Fruit fly (Drosophila melanogaster) whole organism, embryonic: ENCODE results near the gene Syx13.

Source experiments
- Antp ChIP-seq: fragments of 200-800 bp; sonication (Bioruptor generic); optimal IDR thresholded peaks from 3 replicates; lab custom pipeline; 2016; ENCODE audit warnings: missing biosample characterization, missing genetic modification characterization
- CG10654 ChIP-seq: fragments of 200-800 bp; sonication (Bioruptor generic); optimal IDR thresholded peaks from 2 replicates; lab custom pipeline; 2016; ENCODE audit warnings: missing biosample characterization, missing genetic modification characterization
- CG11695 ChIP-seq: fragments of 200-800 bp; sonication (Bioruptor generic); IDR thresholded peaks from 3 replicates; pipeline ENCODE4 v1.3.6; 2022; ENCODE audit warnings: missing biosample characterization, missing genetic modification characterization
- CG13287 ChIP-seq: fragments of 200-800 bp; sonication (Bioruptor generic); IDR thresholded peaks from 2 replicates; pipeline ENCODE4 v1.3.6; 2022; ENCODE audit warnings: missing biosample characterization, missing genetic modification characterization; ENCODE audit not compliant: partially characterized antibody
- CG17802 ChIP-seq: fragments of 200-800 bp; sonication (Bioruptor generic); optimal IDR thresholded peaks from 2 replicates; lab custom pipeline; 2018; ENCODE audit warnings: missing biosample characterization, mild to moderate bottlenecking, missing genetic modification characterization, moderate library complexity
- CG2129 ChIP-seq: fragments of 200-800 bp; sonication (Bioruptor generic); IDR thresholded peaks from 2 replicates; pipeline ENCODE4 v1.3.6; 2022; ENCODE audit warnings: missing biosample characterization, missing genetic modification characterization; ENCODE audit not compliant: partially characterized antibody
- CG34224 ChIP-seq: fragments of 200-800 bp; sonication (Bioruptor generic); IDR thresholded peaks from 3 replicates; pipeline ENCODE4 v1.3.6; 2022; ENCODE audit warnings: missing biosample characterization, missing genetic modification characterization; ENCODE audit not compliant: partially characterized antibody
- CG34376 ChIP-seq: fragments of 200-800 bp; sonication (Bioruptor generic); optimal IDR thresholded peaks from 2 replicates; lab custom pipeline; 2018; ENCODE audit warnings: missing biosample characterization, mild to moderate bottlenecking, missing genetic modification characterization
- CG3838 ChIP-seq: fragments of 200-800 bp; sonication (Bioruptor generic); optimal IDR thresholded peaks from 3 replicates; lab custom pipeline; 2016; ENCODE audit warnings: missing biosample characterization, missing genetic modification characterization
- CG3847 ChIP-seq: fragments of 200-800 bp; sonication (Bioruptor generic); IDR thresholded peaks from 2 replicates; pipeline ENCODE4 v1.3.6; 2022; ENCODE audit warnings: missing biosample characterization, missing genetic modification characterization
- CG6654 ChIP-seq: fragments of 200-800 bp; sonication (Bioruptor generic); optimal IDR thresholded peaks from 2 replicates; lab custom pipeline; 2017; ENCODE audit warnings: missing biosample characterization, mild to moderate bottlenecking, missing genetic modification characterization
- CG6683 ChIP-seq: fragments of 200-800 bp; sonication (Bioruptor generic); optimal IDR thresholded peaks from 2 replicates; lab custom pipeline; 2017; ENCODE audit warnings: missing biosample characterization, mild to moderate bottlenecking, missing genetic modification characterization, missing genetic modification reagents
- CG6813 ChIP-seq: fragments of 200-800 bp; sonication (Bioruptor generic); optimal IDR thresholded peaks from 2 replicates; lab custom pipeline; 2017; ENCODE audit warnings: missing biosample characterization, missing genetic modification characterization, mild to moderate bottlenecking, moderate library complexity, missing genetic modification reagents
- CG7745 ChIP-seq: fragments of 200-800 bp; sonication (Bioruptor generic); optimal IDR thresholded peaks from 2 replicates; lab custom pipeline; 2018; ENCODE audit warnings: missing biosample characterization, mild to moderate bottlenecking, missing genetic modification characterization, moderate library complexity
- CG8089 ChIP-seq: fragments of 200-800 bp; sonication (Bioruptor generic); optimal IDR thresholded peaks from 3 replicates; lab custom pipeline; 2016; ENCODE audit warnings: missing biosample characterization, missing genetic modification characterization
- CG8359 ChIP-seq: fragments of 200-800 bp; sonication (Bioruptor generic); optimal IDR thresholded peaks from 2 replicates; lab custom pipeline; 2017; ENCODE audit warnings: missing biosample characterization, mild to moderate bottlenecking, missing genetic modification characterization, borderline replicate concordance
- CHES-1-like ChIP-seq: fragments of 200-800 bp; sonication (Bioruptor generic); optimal IDR thresholded peaks from 2 replicates; lab custom pipeline; 2016; ENCODE audit warnings: missing biosample characterization, missing genetic modification characterization
- CrebB ChIP-seq: fragments of 200-800 bp; sonication (Bioruptor generic); optimal IDR thresholded peaks from 3 replicates; lab custom pipeline; 2018; ENCODE audit warnings: missing biosample characterization, mild to moderate bottlenecking, missing genetic modification characterization
- Dad ChIP-seq: fragments of 200-800 bp; sonication (Bioruptor generic); optimal IDR thresholded peaks from 3 replicates; lab custom pipeline; 2016; ENCODE audit warnings: missing biosample characterization, missing genetic modification characterization
- Deaf1 ChIP-seq: fragments of 200-800 bp; optimal IDR thresholded peaks from 3 replicates; lab custom pipeline; 2019; ENCODE audit warnings: missing biosample characterization, mild to moderate bottlenecking, missing genetic modification characterization, moderate library complexity
- Dfd ChIP-seq, 2 experiments: fragments of >200 bp; optimal IDR thresholded peaks; 2 replicates each; lab custom pipeline; 2017; ENCODE audit warnings: missing biosample characterization in 2 of 2, missing genetic modification characterization in 2 of 2
- Drgx ChIP-seq: fragments of 200-800 bp; sonication (Bioruptor generic); IDR thresholded peaks from 2 replicates; pipeline ENCODE4 v1.3.6; 2022; ENCODE audit warnings: missing biosample characterization, missing genetic modification characterization
- E2f2 ChIP-seq: fragments of 200-800 bp; sonication (Bioruptor generic); IDR thresholded peaks from 2 replicates; pipeline ENCODE4 v1.3.6; 2022; ENCODE audit warnings: missing biosample characterization, missing genetic modification characterization
- Gug ChIP-seq: fragments of 200-800 bp; sonication (Bioruptor generic); IDR thresholded peaks from 4 replicates; pipeline ENCODE4 v1.3.6; 2022; ENCODE audit warnings: missing biosample characterization, missing genetic modification characterization
- Hey ChIP-seq: fragments of 200-800 bp; sonication (Bioruptor generic); optimal IDR thresholded peaks from 3 replicates; lab custom pipeline; 2018; ENCODE audit warnings: missing biosample characterization, mild to moderate bottlenecking, missing genetic modification characterization
- HmgZ ChIP-seq: fragments of 200-800 bp; sonication (Bioruptor generic); optimal IDR thresholded peaks from 2 replicates; lab custom pipeline; 2018; ENCODE audit warnings: missing biosample characterization, mild to moderate bottlenecking, missing genetic modification characterization
- Jarid2 ChIP-seq: fragments of 200-800 bp; sonication (Bioruptor generic); optimal IDR thresholded peaks from 3 replicates; lab custom pipeline; 2017; ENCODE audit warnings: mild to moderate bottlenecking, missing biosample characterization, missing genetic modification reagents, missing genetic modification characterization
- Lim3 ChIP-seq: fragments of 200-800 bp; sonication (Bioruptor generic); IDR thresholded peaks from 2 replicates; pipeline ENCODE4 v1.3.6; 2022; ENCODE audit warnings: missing biosample characterization, missing genetic modification characterization
- Mrtf ChIP-seq: fragments of 200-800 bp; sonication (Bioruptor generic); IDR thresholded peaks from 3 replicates; pipeline ENCODE4 v1.3.6; 2022; ENCODE audit warnings: missing biosample characterization, missing genetic modification characterization
- NC2α ChIP-seq: fragments of 200-800 bp; sonication (Bioruptor generic); optimal IDR thresholded peaks from 2 replicates; lab custom pipeline; 2016; ENCODE audit warnings: missing biosample characterization, missing genetic modification characterization
- Optix ChIP-seq: fragments of 200-800 bp; sonication (Bioruptor generic); IDR thresholded peaks from 3 replicates; pipeline ENCODE4 v1.3.6; 2022; ENCODE audit warnings: missing biosample characterization, missing genetic modification characterization
- Pdp1 ChIP-seq, 2 experiments: fragments of 200-800 bp; sonication (Bioruptor generic); optimal IDR thresholded peaks; 3 replicates each; lab custom pipeline; 2016; ENCODE audit warnings: missing biosample characterization in 2 of 2, missing genetic modification characterization in 2 of 2, mild to moderate bottlenecking in 1 of 2, moderate library complexity in 1 of 2
- bigmax ChIP-seq: fragments of 200-800 bp; sonication (Bioruptor generic); optimal IDR thresholded peaks from 2 replicates; lab custom pipeline; 2018; ENCODE audit warnings: missing biosample characterization, mild to moderate bottlenecking, missing genetic modification characterization
- cato ChIP-seq: fragments of 200-800 bp; sonication (Bioruptor generic); optimal IDR thresholded peaks from 2 replicates; lab custom pipeline; 2016; ENCODE audit warnings: missing biosample characterization, missing genetic modification characterization, borderline replicate concordance
- esg ChIP-seq: fragments of 200-800 bp; sonication (Bioruptor generic); conservative IDR thresholded peaks from 2 replicates; pipeline ENCODE4 v1.3.6; 2022; ENCODE audit warnings: missing biosample characterization, missing genetic modification characterization
- hth ChIP-seq: fragments of >200 bp; optimal IDR thresholded peaks from 2 replicates; lab custom pipeline; 2017; ENCODE audit warnings: inconsistent platforms
- jing ChIP-seq: fragments of 200-800 bp; sonication (Bioruptor generic); optimal IDR thresholded peaks from 2 replicates; lab custom pipeline; 2018; ENCODE audit warnings: missing biosample characterization, mild to moderate bottlenecking, missing genetic modification characterization
- klu ChIP-seq: fragments of 200-800 bp; sonication (Bioruptor generic); IDR thresholded peaks from 2 replicates; pipeline ENCODE4 v1.3.6; 2022; ENCODE audit warnings: missing biosample characterization, missing genetic modification characterization
- lbe ChIP-seq: fragments of 200-800 bp; sonication (Bioruptor generic); optimal IDR thresholded peaks from 2 replicates; lab custom pipeline; 2016; ENCODE audit warnings: missing biosample characterization, mild to moderate bottlenecking, missing genetic modification characterization
- lilli ChIP-seq: fragments of 200-800 bp; sonication (Bioruptor generic); optimal IDR thresholded peaks from 3 replicates; lab custom pipeline; 2016; ENCODE audit warnings: missing biosample characterization, missing genetic modification characterization
- lmd ChIP-seq: fragments of 200-800 bp; sonication (Bioruptor generic); IDR thresholded peaks from 2 replicates; pipeline ENCODE4 v1.3.6; 2022; ENCODE audit warnings: missing biosample characterization, missing genetic modification characterization
- pum ChIP-seq: fragments of 200-800 bp; sonication (Bioruptor generic); optimal IDR thresholded peaks from 2 replicates; lab custom pipeline; 2016; ENCODE audit warnings: missing biosample characterization, missing genetic modification characterization
- sd ChIP-seq: fragments of 200-800 bp; sonication (Bioruptor generic); optimal IDR thresholded peaks from 3 replicates; lab custom pipeline; 2018; ENCODE audit warnings: missing biosample characterization, mild to moderate bottlenecking, missing genetic modification characterization, moderate library complexity
- sens ChIP-seq: fragments of 200-800 bp; sonication (Bioruptor generic); peaks from one replicate; lab custom pipeline; 2016; ENCODE audit warnings: missing biosample characterization, missing genetic modification characterization
- sima ChIP-seq: fragments of 200-800 bp; sonication (Bioruptor generic); optimal IDR thresholded peaks from 2 replicates; lab custom pipeline; 2016; ENCODE audit warnings: missing biosample characterization, missing genetic modification characterization
- slp2 ChIP-seq: fragments of 200-800 bp; sonication (Bioruptor generic); optimal IDR thresholded peaks from 2 replicates; lab custom pipeline; 2016; ENCODE audit warnings: missing biosample characterization, missing genetic modification characterization
- ssp ChIP-seq: fragments of 200-800 bp; sonication (Bioruptor generic); IDR thresholded peaks from 2 replicates; pipeline ENCODE4 v1.3.6; 2022; ENCODE audit warnings: missing biosample characterization, missing genetic modification characterization
- tap ChIP-seq: fragments of 200-800 bp; optimal IDR thresholded peaks from 3 replicates; lab custom pipeline; 2019; ENCODE audit warnings: missing biosample characterization, mild to moderate bottlenecking, missing genetic modification characterization, moderate library complexity
- tgo ChIP-seq: fragments of 200-800 bp; sonication (Bioruptor generic); IDR thresholded peaks from 3 replicates; pipeline ENCODE4 v1.3.6; 2022; ENCODE audit warnings: missing biosample characterization, missing genetic modification characterization
- vfl ChIP-seq: fragments of 200-800 bp; sonication (Bioruptor generic); optimal IDR thresholded peaks from 2 replicates; lab custom pipeline; 2016; ENCODE audit warnings: missing biosample characterization, missing genetic modification characterization
- vnd ChIP-seq: fragments of 200-800 bp; sonication (Bioruptor generic); IDR thresholded peaks from 3 replicates; pipeline ENCODE4 v1.3.6; 2022; ENCODE audit warnings: missing biosample characterization, missing genetic modification characterization; ENCODE audit not compliant: partially characterized antibody
- vvl ChIP-seq: fragments of 200-800 bp; sonication (Bioruptor generic); IDR thresholded peaks from 2 replicates; pipeline ENCODE4 v1.3.6; 2022; ENCODE audit warnings: missing biosample characterization, missing genetic modification characterization
- wdn ChIP-seq: fragments of 200-800 bp; sonication (Bioruptor generic); IDR thresholded peaks from 2 replicates; pipeline ENCODE4 v1.3.6; 2022; ENCODE audit warnings: missing biosample characterization, missing genetic modification characterization

Syx13 gene

DNA sequence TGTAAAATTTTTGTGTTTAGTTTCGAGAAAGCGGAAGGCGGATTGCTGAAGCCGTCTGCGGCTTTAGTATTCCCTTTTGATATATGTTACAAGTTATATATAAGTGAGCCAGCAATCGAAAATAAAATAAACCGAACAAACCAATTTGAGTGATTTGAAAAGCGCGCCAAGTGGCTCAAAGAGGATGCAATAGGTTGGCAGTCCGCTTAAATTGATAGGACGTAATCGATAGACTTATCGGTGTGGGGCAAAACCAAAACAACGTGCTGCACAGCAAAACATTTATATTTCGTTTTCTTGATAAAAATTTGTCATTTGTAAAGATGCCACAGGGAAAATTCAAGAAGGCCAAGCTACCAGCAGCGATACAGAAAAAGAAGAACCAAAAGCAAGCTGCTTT lies 2.5 kb downstream of the Syx13 start, which contains the start of gene CG11279 (continued):
- TF ChIP-seq CG13287 (GFP tag; lab: Robert Waterston, UW): peak; percentile 89
- no peak for TF ChIP-seq wdn
- no peak for TF ChIP-seq Dad (GFP tag; lab: Kevin White, UChicago)
- no peak for TF ChIP-seq bigmax (GFP tag; lab: Kevin White, UChicago)
- no peak for TF ChIP-seq CG8359 (GFP tag; lab: Kevin White, UChicago)
- no peak for TF ChIP-seq Gug (GFP tag; lab: Robert Waterston, UW)
- peak; percentile 58 for TF ChIP-seq CG3847 (GFP tag; lab: Robert Waterston, UW)
- TF ChIP-seq esg: no peak
- no peak for TF ChIP-seq CG11695 (GFP tag; lab: Robert Waterston, UW)
- no peak for TF ChIP-seq CG7745 (tag; lab: Kevin White, UChicago)
- TF ChIP-seq sd (tag; lab: Kevin White, UChicago): no peak
- no peak for TF ChIP-seq sima (GFP tag; lab: Kevin White, UChicago)
- TF ChIP-seq sens (GFP tag; lab: Kevin White, UChicago): peak; percentile 55
- no peak for TF ChIP-seq Dfd (GFP tag; optimal IDR thresholded peaks at IDR 0.05; lab: Kevin White, UChicago)
- no peak for TF ChIP-seq NC2α
- peak; percentile 0 for TF ChIP-seq HmgZ (tag; lab: Kevin White, UChicago)
- TF ChIP-seq CrebB (tag; lab: Kevin White, UChicago): no peak
- no peak for TF ChIP-seq CHES-1-like (GFP tag; lab: Kevin White, UChicago)
- no peak for TF ChIP-seq tgo (GFP tag; lab: Robert Waterston, UW)
- TF ChIP-seq CG8089 (GFP tag; lab: Kevin White, UChicago): no peak
- no peak for TF ChIP-seq CG6683
- TF ChIP-seq E2f2 (GFP tag; lab: Robert Waterston, UW): peak; percentile 99
- no peak for TF ChIP-seq lmd (GFP tag; lab: Robert Waterston, UW)
- no peak for TF ChIP-seq Optix
- TF ChIP-seq Deaf1 (tag; lab: Kevin White, UChicago): no peak
- TF ChIP-seq CG34224: peak; percentile 85
- no peak for TF ChIP-seq tap
- TF ChIP-seq cato: no peak
- TF ChIP-seq Lim3 (GFP tag; lab: Robert Waterston, UW): no peak
- TF ChIP-seq vvl: no peak
- no peak for TF ChIP-seq CG17802 (tag; lab: Kevin White, UChicago)
- no peak for TF ChIP-seq lbe
- TF ChIP-seq CG6813: no peak
- TF ChIP-seq klu (GFP tag; lab: Robert Waterston, UW): no peak
- TF ChIP-seq slp2 (GFP tag; lab: Kevin White, UChicago): no peak
- no peak for TF ChIP-seq jing (GFP tag; lab: Kevin White, UChicago)
- no peak for TF ChIP-seq CG6654 (GFP tag; lab: Kevin White, UChicago)
- TF ChIP-seq CG10654 (GFP tag; lab: Kevin White, UChicago): no peak
- no peak for TF ChIP-seq CG2129 (GFP tag; lab: Robert Waterston, UW)
- TF ChIP-seq Hey (tag; lab: Kevin White, UChicago): no peak
- TF ChIP-seq CG3838 (GFP tag; lab: Kevin White, UChicago): no peak
- TF ChIP-seq Drgx (GFP tag; lab: Robert Waterston, UW): no peak
- TF ChIP-seq Pdp1 (GFP tag; optimal IDR thresholded peaks at IDR 0.05; lab: Kevin White, UChicago): no peak
- TF ChIP-seq Mrtf (GFP tag; lab: Robert Waterston, UW): no peak
- no peak for TF ChIP-seq lilli (GFP tag; lab: Kevin White, UChicago)
- no peak for TF ChIP-seq hth (lab: Kevin White, UChicago)
- TF ChIP-seq vnd (GFP tag; lab: Robert Waterston, UW): peak; percentile 54; the same call in 1 of the 3 replicates
- TF ChIP-seq vfl (GFP tag; lab: Kevin White, UChicago): no peak
- TF ChIP-seq CG34376 (GFP tag; lab: Kevin White, UChicago): no peak
- TF ChIP-seq ssp (GFP tag; lab: Robert Waterston, UW): no peak
- no peak for TF ChIP-seq pum (GFP tag; lab: Kevin White, UChicago)
- TF ChIP-seq Jarid2: no peak
- TF ChIP-seq Antp (GFP tag; lab: Kevin White, UChicago): no peak
